Worm (Caenorhabditis elegans): ENCODE data around the gene C24H11.1.

The C24H11.1 gene

ce11 chrIII:11806695-11807094 lies 19.2 kb downstream of the C24H11.1 start, which contains the start of gene C18D11.7:
C18D11.7 (minus strand) TSS chrIII:11806795.
- TF ChIP-seq ztf-23 (GFP tag; IDR thresholded peaks at IDR 0.05) (no peak), med-1 (GFP tag; optimal IDR thresholded peaks at IDR 0.05; ENCODE audit: insufficient read depth) (no peak), flt-1 (GFP tag; IDR thresholded peaks at IDR 0.05) (no peak), klf-2 (GFP tag; conservative IDR thresholded peaks at IDR 0.05) (no peak), cog-1 (tag; optimal IDR thresholded peaks at IDR 0.05) (no peak), tab-1 (GFP tag; IDR thresholded peaks at IDR 0.05) (no peak), ztf-29 (GFP tag; IDR thresholded peaks at IDR 0.05) (no peak), ref-1 (GFP tag; conservative IDR thresholded peaks at IDR 0.05) (no peak), T22C8.4 (GFP tag; IDR thresholded peaks at IDR 0.05) (no peak)

ce11 chrIII:11807418-11807817 lies 19.9 kb downstream of the C24H11.1 start, which contains the start of gene C18D11.10:
C18D11.10 (plus strand) TSS chrIII:11807718.
- TF ChIP-seq ztf-29 (GFP tag; IDR thresholded peaks at IDR 0.05) (no peak), tab-1 (GFP tag; IDR thresholded peaks at IDR 0.05) (no peak), T22C8.4 (GFP tag; IDR thresholded peaks at IDR 0.05) (no peak), ztf-23 (GFP tag; IDR thresholded peaks at IDR 0.05) (no peak), med-1 (GFP tag; optimal IDR thresholded peaks at IDR 0.05; ENCODE audit: insufficient read depth) (no peak), klf-2 (GFP tag; conservative IDR thresholded peaks at IDR 0.05) (no peak), ref-1 (GFP tag; conservative IDR thresholded peaks at IDR 0.05) (no peak), flt-1 (GFP tag; IDR thresholded peaks at IDR 0.05) (no peak)

- no peak for TF ChIP-seq ztf-29 (GFP tag; IDR thresholded peaks at IDR 0.05)
- TF ChIP-seq cog-1 (tag; optimal IDR thresholded peaks at IDR 0.05) = no peak
- TF ChIP-seq klf-2 (GFP tag; conservative IDR thresholded peaks at IDR 0.05) = no peak
These were observed 21.3 kb downstream of the C24H11.1 start, which contains the start of gene C18D11.9 for ce11 chrIII:11808818-11809217. C18D11.9 (plus strand) TSS chrIII:11809118.

DNA sequence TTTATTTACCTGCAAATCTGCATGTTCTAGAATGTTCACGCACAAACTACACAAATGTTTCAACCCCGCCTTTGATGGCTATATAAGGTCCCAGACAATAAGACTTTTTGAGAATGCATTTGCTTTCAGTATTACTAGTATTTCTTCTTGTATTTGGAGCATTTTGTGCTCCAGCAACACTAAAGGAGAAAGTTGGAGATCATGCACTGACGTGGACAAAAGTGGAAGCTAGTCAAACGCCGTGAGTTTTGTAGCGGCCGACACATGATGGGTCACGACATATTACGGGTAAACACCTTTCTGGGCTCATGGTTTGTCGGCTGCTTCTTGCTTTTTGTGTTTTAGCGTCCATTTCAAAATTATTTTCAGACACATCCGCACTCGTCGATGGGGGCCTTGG lies 23.0 kb downstream of the C24H11.1 start, which contains the start of gene C18D11.6:
Gene C18D11.6 (plus strand): TSS at position 110 of the 400 bp plus-strand sequence.
- TF ChIP-seq med-1 (GFP tag; optimal IDR thresholded peaks at IDR 0.05; ENCODE audit: insufficient read depth) = no peak
- no peak for TF ChIP-seq ref-1 (GFP tag; conservative IDR thresholded peaks at IDR 0.05)
- no peak for TF ChIP-seq T22C8.4 (GFP tag; IDR thresholded peaks at IDR 0.05)
- TF ChIP-seq flt-1 (GFP tag; IDR thresholded peaks at IDR 0.05) = no peak
- TF ChIP-seq ztf-29 (GFP tag; IDR thresholded peaks at IDR 0.05) = no peak

- TF ChIP-seq flt-1 (GFP tag; IDR thresholded peaks at IDR 0.05) (no peak), ref-1 (GFP tag; conservative IDR thresholded peaks at IDR 0.05) (no peak), cog-1 (tag; optimal IDR thresholded peaks at IDR 0.05) (no peak), ztf-29 (GFP tag; IDR thresholded peaks at IDR 0.05) (no peak), ztf-23 (GFP tag; IDR thresholded peaks at IDR 0.05) (no peak), med-1 (GFP tag; optimal IDR thresholded peaks at IDR 0.05; ENCODE audit: insufficient read depth) (no peak), klf-2 (GFP tag; conservative IDR thresholded peaks at IDR 0.05) (no peak), T22C8.4 (GFP tag; IDR thresholded peaks at IDR 0.05) (no peak), tab-1 (GFP tag; IDR thresholded peaks at IDR 0.05) (no peak)
These were observed 24.4 kb downstream of the C24H11.1 start for ce11 chrIII:11811839-11812238.

DNA sequence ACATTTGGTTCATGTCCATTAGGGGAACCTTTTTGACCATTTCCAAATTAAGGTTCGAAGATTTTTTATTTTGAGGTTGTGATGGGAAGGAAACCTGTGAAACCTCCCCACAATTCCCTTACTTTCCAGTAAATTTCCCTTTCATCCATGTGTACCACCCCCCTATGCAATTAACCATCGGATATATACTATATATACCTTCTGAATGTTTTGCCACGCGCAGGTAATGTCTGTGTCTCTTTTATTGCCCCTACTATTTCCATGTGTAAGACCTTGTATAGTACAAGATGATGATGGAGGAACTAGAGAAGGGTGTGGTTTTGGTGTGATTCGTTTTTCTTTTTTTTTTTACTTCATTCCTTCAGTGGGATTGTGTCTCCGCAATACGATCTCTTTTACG lies 27.2 kb downstream of the C24H11.1 start:
- TF ChIP-seq ref-1 (GFP tag; conservative IDR thresholded peaks at IDR 0.05) (no peak), flt-1 (GFP tag; IDR thresholded peaks at IDR 0.05) (no peak), ztf-23 (GFP tag; IDR thresholded peaks at IDR 0.05) (no peak), T22C8.4 (GFP tag; IDR thresholded peaks at IDR 0.05) (no peak), med-1 (GFP tag; optimal IDR thresholded peaks at IDR 0.05; ENCODE audit: insufficient read depth) (no peak), cog-1 (tag; optimal IDR thresholded peaks at IDR 0.05) (no peak), tab-1 (GFP tag; IDR thresholded peaks at IDR 0.05) (no peak), klf-2 (GFP tag; conservative IDR thresholded peaks at IDR 0.05) (no peak), ztf-29 (GFP tag; IDR thresholded peaks at IDR 0.05) (no peak)

- TF ChIP-seq med-1 (GFP tag; optimal IDR thresholded peaks at IDR 0.05; ENCODE audit: insufficient read depth) = no peak
These were observed 29.1 kb downstream of the C24H11.1 start, which contains the start of gene C18D11.1 for ce11 chrIII:11816523-11817003. C18D11.1 (plus strand) TSS chrIII:11816573.

ce11 chrIII:11817865-11818264 lies 30.4 kb downstream of the C24H11.1 start:
- TF ChIP-seq med-1 (GFP tag; optimal IDR thresholded peaks at IDR 0.05; ENCODE audit: insufficient read depth) = no peak
- no peak for TF ChIP-seq ztf-29 (GFP tag; IDR thresholded peaks at IDR 0.05)
- no peak for TF ChIP-seq ref-1 (GFP tag; conservative IDR thresholded peaks at IDR 0.05)
- no peak for TF ChIP-seq tab-1 (GFP tag; IDR thresholded peaks at IDR 0.05)
- no peak for TF ChIP-seq flt-1 (GFP tag; IDR thresholded peaks at IDR 0.05)
- no peak for TF ChIP-seq ztf-23 (GFP tag; IDR thresholded peaks at IDR 0.05)
- TF ChIP-seq T22C8.4 (GFP tag; IDR thresholded peaks at IDR 0.05) = no peak
- no peak for TF ChIP-seq cog-1 (tag; optimal IDR thresholded peaks at IDR 0.05)
- no peak for TF ChIP-seq klf-2 (GFP tag; conservative IDR thresholded peaks at IDR 0.05)

DNA sequence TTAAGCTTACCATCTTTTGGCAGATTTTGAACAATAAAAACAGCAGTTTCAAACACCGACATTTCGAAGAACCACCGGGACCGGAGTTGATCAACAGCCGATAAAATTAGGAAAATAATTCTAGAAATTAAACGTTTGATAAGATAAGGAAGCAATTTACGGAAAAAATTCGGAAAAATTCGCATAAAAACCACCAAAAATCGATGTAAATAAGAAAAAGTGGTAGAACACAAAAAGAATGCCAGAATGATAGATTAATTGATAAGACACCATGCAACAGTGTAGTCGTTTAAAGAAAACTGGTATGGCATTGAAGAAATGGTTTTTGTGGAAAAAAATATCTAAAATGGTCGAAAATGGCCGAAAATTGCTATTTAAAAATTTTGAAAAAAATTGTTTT lies 34.9 kb downstream of the C24H11.1 start, which contains the start of gene maa-1:
Gene maa-1 (minus strand): TSS at position 120 of the 400 bp plus-strand sequence.
- TF ChIP-seq ztf-23 (GFP tag; IDR thresholded peaks at IDR 0.05) (no peak), ztf-29 (GFP tag; IDR thresholded peaks at IDR 0.05) (no peak), med-1 (GFP tag; optimal IDR thresholded peaks at IDR 0.05; ENCODE audit: insufficient read depth) (no peak), cog-1 (tag; optimal IDR thresholded peaks at IDR 0.05) (no peak), klf-2 (GFP tag; conservative IDR thresholded peaks at IDR 0.05) (no peak), ref-1 (GFP tag; conservative IDR thresholded peaks at IDR 0.05) (no peak), flt-1 (GFP tag; IDR thresholded peaks at IDR 0.05) (no peak), tab-1 (GFP tag; IDR thresholded peaks at IDR 0.05) (no peak), T22C8.4 (GFP tag; IDR thresholded peaks at IDR 0.05) (no peak)

ce11 chrIII:11823260-11823659 lies 35.8 kb downstream of the C24H11.1 start, which contains the start of gene C18D11.3:
C18D11.3 (plus strand) TSS chrIII:11823448.
- TF ChIP-seq flt-1 (GFP tag; IDR thresholded peaks at IDR 0.05) (0 out of 2 replicates have a peak, but pooled peaks have one; percentile 35), ztf-23 (GFP tag; IDR thresholded peaks at IDR 0.05) (peak; percentile 66; the same call in 1 of the 2 replicates), ztf-29 (GFP tag; IDR thresholded peaks at IDR 0.05) (no peak)
